Worm (Caenorhabditis elegans) whole organism, mixed stage, embryonic: ENCODE results near the gene srx-56.

Experiments
- pha-4 ChIP-seq: fragments of 150-350 bp; optimal IDR thresholded peaks from 2 replicates; lab custom pipeline; 2018; ENCODE audit warnings: missing biosample characterization, missing genetic modification reagents, missing genetic modification characterization
- unc-62 ChIP-seq: fragments of 150-350 bp; optimal IDR thresholded peaks from 2 replicates; lab custom pipeline; 2014; ENCODE audit warnings: missing biosample characterization, missing genetic modification reagents, missing genetic modification characterization

ce11 chrV:7339831-7340230, 34.4 kb upstream of the srx-56 start, which contains the start of gene srh-187:
- no peak for TF ChIP-seq pha-4
- no peak for TF ChIP-seq unc-62
